Worm (Caenorhabditis elegans) whole organism, L4 larva: ENCODE results near the gene F59A2.5.
A peak's percentile ranks its signal among the peaks of the same experiment; 100 is the strongest.

ENCODE experiments used
- F37D6.2 ChIP-seq: sonication (generic microtip); optimal IDR thresholded peaks from 2 replicates; lab custom pipeline; 2016; ENCODE audit warnings: mild to moderate bottlenecking, missing genetic modification characterization, missing compliant biosample characterization
- T26A8.4 ChIP-seq: fragments of 200-800 bp; sonication (Bioruptor generic); IDR thresholded peaks from 2 replicates; pipeline ENCODE4 v1.3.6; 2022; ENCODE audit warnings: missing genetic modification characterization, missing compliant biosample characterization
- Y5F2A.4 ChIP-seq: fragments of 200-800 bp; sonication (Bioruptor generic); optimal IDR thresholded peaks from 2 replicates; lab custom pipeline; 2018; ENCODE audit warnings: mild to moderate bottlenecking, missing genetic modification characterization, missing compliant biosample characterization
- Y75B8A.6 ChIP-seq: fragments of 200-800 bp; sonication (Bioruptor generic); IDR thresholded peaks from 2 replicates; pipeline ENCODE4 v1.3.6; 2022; ENCODE audit warnings: missing genetic modification reagents, missing genetic modification characterization, missing compliant biosample characterization
- ZK337.2 ChIP-seq: fragments of 200-800 bp; sonication (Bioruptor generic); IDR thresholded peaks from 2 replicates; pipeline ENCODE4 v1.3.6; 2022; ENCODE audit warnings: missing genetic modification reagents, missing genetic modification characterization, missing compliant biosample characterization
- aha-1 ChIP-seq: fragments of 150-350 bp; peaks from one replicate; lab custom pipeline; 2014; ENCODE audit warnings: missing biosample characterization, missing genetic modification characterization
- ama-1 ChIP-seq: fragments of 150-350 bp; optimal IDR thresholded peaks from 2 replicates; lab custom pipeline; 2014; ENCODE audit warnings: inconsistent platforms, mixed read lengths
- ceh-20 ChIP-seq: fragments of 200-800 bp; sonication (Bioruptor generic); IDR thresholded peaks from 2 replicates; pipeline ENCODE4 v1.3.6; 2022; ENCODE audit warnings: missing genetic modification reagents, missing genetic modification characterization, missing compliant biosample characterization
- ces-1 ChIP-seq: fragments of 150-350 bp; sonication (generic microtip); optimal IDR thresholded peaks from 4 replicates; lab custom pipeline; 2014; ENCODE audit warnings: missing biosample characterization, missing genetic modification reagents, missing genetic modification characterization
- ctbp-1 ChIP-seq: fragments of 200-800 bp; sonication (Bioruptor generic); IDR thresholded peaks from 2 replicates; pipeline ENCODE4 v1.3.6; 2022; ENCODE audit warnings: missing genetic modification reagents, missing genetic modification characterization, missing compliant biosample characterization
- daf-16 ChIP-seq, 3 experiments: sonication (generic microtip); optimal IDR thresholded peaks; 2 replicates each; lab custom pipeline; 2016 to 2017; ENCODE audit warnings: missing genetic modification characterization in 3 of 3, missing genetic modification reagents in 3 of 3, mild to moderate bottlenecking in 2 of 3, missing compliant biosample characterization in 2 of 3, missing biosample characterization in 1 of 3, moderate library complexity in 1 of 3
- dmd-8 ChIP-seq: fragments of 200-800 bp; sonication (Bioruptor generic); IDR thresholded peaks from 2 replicates; pipeline ENCODE4 v1.3.6; 2022; ENCODE audit warnings: missing genetic modification characterization, missing compliant biosample characterization
- dpl-1 ChIP-seq: fragments of 150-350 bp; optimal IDR thresholded peaks from 2 replicates; lab custom pipeline; 2014; ENCODE audit warnings: missing biosample characterization, missing genetic modification reagents, missing genetic modification characterization
- egl-27 ChIP-seq: sonication (generic microtip); optimal IDR thresholded peaks from 3 replicates; lab custom pipeline; 2017; ENCODE audit warnings: missing biosample characterization, missing genetic modification reagents, missing genetic modification characterization
- fkh-10 ChIP-seq: fragments of 150-350 bp; optimal IDR thresholded peaks from 2 replicates; lab custom pipeline; 2014; ENCODE audit warnings: missing biosample characterization, missing genetic modification reagents, missing genetic modification characterization
- gei-8 ChIP-seq: fragments of 200-800 bp; sonication (Bioruptor generic); optimal IDR thresholded peaks from 2 replicates; lab custom pipeline; 2018; ENCODE audit warnings: mild to moderate bottlenecking, missing genetic modification characterization, missing compliant biosample characterization
- hlh-11 ChIP-seq: fragments of 200-800 bp; sonication (Bioruptor generic); optimal IDR thresholded peaks from 2 replicates; lab custom pipeline; 2018; ENCODE audit warnings: mild to moderate bottlenecking, missing genetic modification characterization, missing compliant biosample characterization
- hlh-30 ChIP-seq: sonication (generic microtip); optimal IDR thresholded peaks from 2 replicates; lab custom pipeline; 2017; ENCODE audit warnings: antibody characterized with exemption, mild to moderate bottlenecking, missing genetic modification characterization, missing compliant biosample characterization; ENCODE audit not compliant: insufficient read depth
- jun-1 ChIP-seq: fragments of 150-350 bp; optimal IDR thresholded peaks from 2 replicates; lab custom pipeline; 2014; ENCODE audit warnings: missing biosample characterization, missing genetic modification reagents, missing genetic modification characterization
- lin-13 ChIP-seq: fragments of 150-350 bp; optimal IDR thresholded peaks from 2 replicates; lab custom pipeline; 2014; ENCODE audit warnings: missing biosample characterization, missing genetic modification reagents, missing genetic modification characterization
- lin-29 ChIP-seq: fragments of 200-800 bp; sonication (Bioruptor generic); IDR thresholded peaks from 2 replicates; pipeline ENCODE4 v1.3.6; 2022; ENCODE audit warnings: missing genetic modification reagents, missing genetic modification characterization, missing compliant biosample characterization
- lin-39 ChIP-seq: fragments of 150-350 bp; optimal IDR thresholded peaks from 2 replicates; lab custom pipeline; 2014; ENCODE audit warnings: missing biosample characterization, missing genetic modification reagents, missing genetic modification characterization
- lsy-2 ChIP-seq, 2 experiments: fragments of 150-350 bp in 1 of 2; sonication (generic microtip) in 1 of 2; optimal IDR thresholded peaks; 2 replicates each; lab custom pipeline; 2014 to 2017; ENCODE audit warnings: missing biosample characterization in 2 of 2, missing genetic modification characterization in 2 of 2
- nhr-11 ChIP-seq: fragments of 150-350 bp; optimal IDR thresholded peaks from 2 replicates; lab custom pipeline; 2014; ENCODE audit warnings: missing biosample characterization, missing genetic modification characterization
- nhr-28 ChIP-seq: fragments of 150-350 bp; optimal IDR thresholded peaks from 2 replicates; lab custom pipeline; 2014; ENCODE audit warnings: missing biosample characterization, missing genetic modification characterization
- nhr-77 ChIP-seq: fragments of 150-350 bp; optimal IDR thresholded peaks from 2 replicates; lab custom pipeline; 2014; ENCODE audit warnings: missing biosample characterization, missing genetic modification characterization
- pha-4 ChIP-seq, 2 experiments: fragments of 150-350 bp in 1 of 2; fragments of 200-800 bp in 1 of 2; sonication (Bioruptor generic) in 1 of 2; IDR thresholded peaks in 1 of 2; optimal IDR thresholded peaks in 1 of 2; 2 replicates each; pipeline versions ENCODE4 v1.3.6 to Lab custom; 2014 to 2022; ENCODE audit warnings: missing genetic modification characterization in 2 of 2, missing genetic modification reagents in 2 of 2, missing biosample characterization in 1 of 2, missing compliant biosample characterization in 1 of 2
- saeg-2 ChIP-seq: fragments of 200-800 bp; sonication (Bioruptor generic); IDR thresholded peaks from 2 replicates; pipeline ENCODE4 v1.3.6; 2022; ENCODE audit warnings: missing genetic modification reagents, missing genetic modification characterization, missing compliant biosample characterization
- sdz-12 ChIP-seq: fragments of 200-800 bp; sonication (Bioruptor generic); optimal IDR thresholded peaks from 2 replicates; lab custom pipeline; 2018; ENCODE audit warnings: mild to moderate bottlenecking, missing genetic modification characterization, missing compliant biosample characterization
- set-16 ChIP-seq: fragments of 200-800 bp; sonication (Bioruptor generic); IDR thresholded peaks from 2 replicates; pipeline ENCODE4 v1.3.6; 2022; ENCODE audit warnings: missing genetic modification reagents, missing genetic modification characterization, missing compliant biosample characterization
- spr-1 ChIP-seq: sonication (generic microtip); optimal IDR thresholded peaks from 2 replicates; lab custom pipeline; 2016; ENCODE audit warnings: mild to moderate bottlenecking, missing genetic modification characterization, missing compliant biosample characterization
- tag-97 ChIP-seq: fragments of 200-800 bp; sonication (Bioruptor generic); IDR thresholded peaks from 2 replicates; pipeline ENCODE4 v1.3.6; 2022; ENCODE audit warnings: missing genetic modification characterization, missing compliant biosample characterization
- tra-1 ChIP-seq: fragments of 200-800 bp; sonication (Bioruptor generic); IDR thresholded peaks from 2 replicates; pipeline ENCODE4 v1.3.6; 2022; ENCODE audit warnings: missing genetic modification reagents, missing genetic modification characterization, missing compliant biosample characterization
- unc-39 ChIP-seq: sonication (generic microtip); optimal IDR thresholded peaks from 2 replicates; lab custom pipeline; 2017; ENCODE audit warnings: missing biosample characterization, missing genetic modification characterization
- zfp-3 ChIP-seq: fragments of 200-800 bp; sonication (Bioruptor generic); conservative IDR thresholded peaks from 2 replicates; pipeline ENCODE4 v1.3.6; 2022; ENCODE audit warnings: missing genetic modification reagents, missing genetic modification characterization, missing compliant biosample characterization
- ztf-11 ChIP-seq: fragments of 150-350 bp; optimal IDR thresholded peaks from 2 replicates; lab custom pipeline; 2014; ENCODE audit warnings: missing biosample characterization, missing genetic modification characterization

F59A2.5 gene

ce11 chrIII:3413437-3413836 lies 8.8 kb downstream of the F59A2.5 start:
- TF ChIP-seq aha-1 (tag; lab: Kevin White, UChicago) (peak; percentile 82), egl-27 (tag; lab: Kevin White, UChicago) (no peak)

ce11 chrIII:3414412-3414811 lies 9.7 kb downstream of the F59A2.5 start:
- TF ChIP-seq ces-1, result peak; percentile 19
- no peak for TF ChIP-seq F37D6.2 (tag; lab: Kevin White, UChicago)

- TF ChIP-seq egl-27 (tag; lab: Kevin White, UChicago) (no peak), hlh-11 (tag; lab: Kevin White, UChicago) (no peak), set-16 (GFP tag; lab: Robert Waterston, UW) (no peak), spr-1 (tag; lab: Kevin White, UChicago) (no peak), saeg-2 (GFP tag; lab: Robert Waterston, UW) (no peak), nhr-11 (tag; lab: Kevin White, UChicago) (no peak), lin-29 (no peak), daf-16 (GFP tag; optimal IDR thresholded peaks at IDR 0.05; lab: Kevin White, UChicago) (no peak), daf-16 (tag; optimal IDR thresholded peaks at IDR 0.05; lab: Kevin White, UChicago) (no peak), unc-39 (tag; lab: Kevin White, UChicago) (no peak), ZK337.2 (GFP tag; lab: Robert Waterston, UW) (no peak), lsy-2 (tag; optimal IDR thresholded peaks at IDR 0.05; lab: Kevin White, UChicago) (no peak), T26A8.4 (GFP tag; lab: Robert Waterston, UW) (no peak), ctbp-1 (no peak), dpl-1 (GFP tag; lab: Kevin White, UChicago) (no peak), gei-8 (GFP tag; lab: Kevin White, UChicago) (no peak), Y75B8A.6 (GFP tag; lab: Robert Waterston, UW) (no peak), zfp-3 (GFP tag; lab: Robert Waterston, UW) (no peak), ztf-11 (tag; lab: Kevin White, UChicago) (no peak), hlh-30 (tag; lab: Kevin White, UChicago) (no peak), Y5F2A.4 (GFP tag; lab: Kevin White, UChicago) (no peak)
- TF ChIP-seq, all 104 proteins: peak for 0
Observed at ce11 chrIII:3417453-3417852, 12.8 kb downstream of the F59A2.5 start.

- no peak for TF ChIP-seq unc-39 (tag; lab: Kevin White, UChicago)
- TF ChIP-seq ama-1, result no peak
- no peak for TF ChIP-seq nhr-77 (tag; lab: Kevin White, UChicago)
- TF ChIP-seq Y75B8A.6 (GFP tag; lab: Robert Waterston, UW), result no peak
- no peak for TF ChIP-seq jun-1 (tag; lab: Kevin White, UChicago)
- no peak for TF ChIP-seq T26A8.4 (GFP tag; lab: Robert Waterston, UW)
- no peak for TF ChIP-seq dmd-8
- no peak for TF ChIP-seq fkh-10 (GFP tag; lab: Kevin White, UChicago)
- TF ChIP-seq nhr-28 (tag; lab: Kevin White, UChicago), result no peak
- TF ChIP-seq egl-27 (tag; lab: Kevin White, UChicago), result no peak
- no peak for TF ChIP-seq ztf-11 (tag; lab: Kevin White, UChicago)
- TF ChIP-seq sdz-12, result no peak
- TF ChIP-seq lin-39 (tag; lab: Kevin White, UChicago), result no peak
- no peak for TF ChIP-seq pha-4 (GFP tag; IDR thresholded peaks at IDR 0.05; lab: Robert Waterston, UW)
- TF ChIP-seq pha-4 (tag; optimal IDR thresholded peaks at IDR 0.05; lab: Kevin White, UChicago), result no peak
- no peak for TF ChIP-seq tra-1 (GFP tag; lab: Robert Waterston, UW)
- TF ChIP-seq lin-13, result no peak
- no peak for TF ChIP-seq tag-97 (GFP tag; lab: Robert Waterston, UW)
- TF ChIP-seq ceh-20, result no peak
Observed at ce11 chrIII:3418906-3419305, 14.2 kb downstream of the F59A2.5 start.
